Worm (Caenorhabditis elegans): ENCODE results near the gene col-155.
A peak's percentile ranks its signal among the peaks of the same experiment; 100 is the strongest.

col-155 gene

ce11 chrV:11415059-11415458 lies 25.4 kb upstream of the col-155 start, which contains the start of gene deg-3:
TSS of gene deg-3 (minus strand) at chrV:11415159.
- TF ChIP-seq ces-1 (GFP tag; optimal IDR thresholded peaks at IDR 0.05), result no peak
- no peak for TF ChIP-seq lin-39 (tag; optimal IDR thresholded peaks at IDR 0.05)
- TF ChIP-seq nhr-102 (tag; optimal IDR thresholded peaks at IDR 0.05), result no peak
- TF ChIP-seq nhr-25 (tag; optimal IDR thresholded peaks at IDR 0.05; ENCODE audit: borderline replicate concordance, insufficient read depth), result no peak
- no peak for TF ChIP-seq dpl-1 (GFP tag; optimal IDR thresholded peaks at IDR 0.05)
- TF ChIP-seq dmd-8 (GFP tag; IDR thresholded peaks at IDR 0.05), result no peak
- TF ChIP-seq mes-2 (tag; optimal IDR thresholded peaks at IDR 0.05; ENCODE audit: poor library complexity, severe bottlenecking), result no peak
- TF ChIP-seq nhr-28 (tag; optimal IDR thresholded peaks at IDR 0.05), result no peak
- TF ChIP-seq lin-13 (GFP tag; optimal IDR thresholded peaks at IDR 0.05), result no peak
- TF ChIP-seq zip-11 (GFP tag; IDR thresholded peaks at IDR 0.05), result no peak
- TF ChIP-seq mdt-29 (GFP tag; IDR thresholded peaks at IDR 0.05), result no peak
- TF ChIP-seq Y5F2A.4 (GFP tag; optimal IDR thresholded peaks at IDR 0.05), result no peak
- no peak for TF ChIP-seq arid-1 (GFP tag; conservative IDR thresholded peaks at IDR 0.05)
- TF ChIP-seq mdl-1 (tag; optimal IDR thresholded peaks at IDR 0.05), result no peak

- TF ChIP-seq F26F4.8 (GFP tag; conservative IDR thresholded peaks at IDR 0.05) (no peak), Y105C5A.15 (GFP tag; IDR thresholded peaks at IDR 0.05) (no peak), nhr-111 (GFP tag; optimal IDR thresholded peaks at IDR 0.05) (no peak), hif-1 (tag; optimal IDR thresholded peaks at IDR 0.05) (peak in 1 of 2 experiments; percentile 38), ceh-20 (GFP tag; IDR thresholded peaks at IDR 0.05) (peak; percentile 49; the same call in 1 of the 2 replicates), arid-1 (GFP tag; conservative IDR thresholded peaks at IDR 0.05) (peak; percentile 58; the same call in 1 of the 2 replicates), nhr-77 (tag; optimal IDR thresholded peaks at IDR 0.05) (no peak), aly-2 (tag; optimal IDR thresholded peaks at IDR 0.05) (no peak), unc-39 (tag; optimal IDR thresholded peaks at IDR 0.05) (no peak), lin-39 (tag; optimal IDR thresholded peaks at IDR 0.05) (no peak), madf-9 (GFP tag; conservative IDR thresholded peaks at IDR 0.05) (peak; percentile 45; the same call in 1 of the 2 replicates), pha-4 (GFP tag; IDR thresholded peaks at IDR 0.05) (no peak), pha-4 (tag; optimal IDR thresholded peaks at IDR 0.05) (no peak), egl-43 (GFP tag; IDR thresholded peaks at IDR 0.05) (no peak; the same call in 1 of the 2 replicates), vab-7 (GFP tag; IDR thresholded peaks at IDR 0.05) (peak; percentile 64), nhr-11 (tag; optimal IDR thresholded peaks at IDR 0.05) (no peak), hmg-1.1 (GFP tag; IDR thresholded peaks at IDR 0.05) (peak; percentile 71), ceh-28 (tag; optimal IDR thresholded peaks at IDR 0.05) (no peak), ceh-62 (tag; optimal IDR thresholded peaks at IDR 0.05) (no peak), unc-130 (GFP tag; optimal IDR thresholded peaks at IDR 0.05) (no peak), gei-8 (GFP tag; optimal IDR thresholded peaks at IDR 0.05) (peak; percentile 27), pqm-1 (tag; optimal IDR thresholded peaks at IDR 0.05) (peak; percentile 36), mxl-2 (GFP tag; conservative IDR thresholded peaks at IDR 0.05) (no peak), lin-38 (GFP tag; IDR thresholded peaks at IDR 0.05) (no peak), zip-2 (tag; optimal IDR thresholded peaks at IDR 0.05) (no peak), zfp-2 (tag; optimal IDR thresholded peaks at IDR 0.05) (no peak), nhr-76 (tag; optimal IDR thresholded peaks at IDR 0.05) (no peak), Y48G9A.11 (GFP tag; IDR thresholded peaks at IDR 0.05) (0 out of 2 replicates have a peak, but pooled peaks have one; percentile 22), mes-2 (tag; optimal IDR thresholded peaks at IDR 0.05; ENCODE audit: poor library complexity, severe bottlenecking) (peak; percentile 69), nhr-237 (tag; optimal IDR thresholded peaks at IDR 0.05) (no peak), lim-7 (GFP tag; IDR thresholded peaks at IDR 0.05) (peak; percentile 75), dve-1 (tag; optimal IDR thresholded peaks at IDR 0.05; ENCODE audit: insufficient read depth) (no peak), ceh-82 (tag; optimal IDR thresholded peaks at IDR 0.05) (no peak), lir-3 (tag; optimal IDR thresholded peaks at IDR 0.05) (no peak), daf-12 (tag; optimal IDR thresholded peaks at IDR 0.05) (no peak), hlh-30 (tag; optimal IDR thresholded peaks at IDR 0.05; ENCODE audit: insufficient read depth) (peak; percentile 69), mxl-3 (GFP tag; optimal IDR thresholded peaks at IDR 0.05) (peak; percentile 51), dmd-6 (GFP tag; IDR thresholded peaks at IDR 0.05) (peak; percentile 82), R02D3.7 (tag; optimal IDR thresholded peaks at IDR 0.05) (no peak), ces-1 (GFP tag; optimal IDR thresholded peaks at IDR 0.05) (no peak)
These were observed 22.4 kb upstream of the col-155 start for ce11 chrV:11412125-11412524.

All from whole organism, L4 larva.